Worm (Caenorhabditis elegans) whole organism, L1 larva: ENCODE results near the gene K09A9.6.

ENCODE experiments used
- C04F5.9 ChIP-seq: sonication (generic microtip); optimal IDR thresholded peaks from 2 replicates; lab custom pipeline; 2016; ENCODE audit warnings: missing genetic modification characterization, missing compliant biosample characterization
- C16A3.4 ChIP-seq: fragments of 150-350 bp; optimal IDR thresholded peaks from 2 replicates; lab custom pipeline; 2014; ENCODE audit warnings: missing biosample characterization, missing genetic modification characterization
- C34B4.2 ChIP-seq: sonication (generic microtip); optimal IDR thresholded peaks from 2 replicates; lab custom pipeline; 2017; ENCODE audit warnings: mild to moderate bottlenecking, missing genetic modification characterization, missing compliant biosample characterization
- F16B12.6 ChIP-seq: fragments of 150-350 bp; optimal IDR thresholded peaks from 2 replicates; lab custom pipeline; 2014; ENCODE audit warnings: missing biosample characterization, missing genetic modification characterization
- alr-1 ChIP-seq: fragments of 200-800 bp; sonication (Bioruptor generic); optimal IDR thresholded peaks from 2 replicates; lab custom pipeline; 2018; ENCODE audit warnings: borderline replicate concordance, mild to moderate bottlenecking, missing genetic modification characterization, missing compliant biosample characterization
- aly-2 ChIP-seq: fragments of 150-350 bp; optimal IDR thresholded peaks from 2 replicates; lab custom pipeline; 2014; ENCODE audit warnings: missing biosample characterization, missing genetic modification characterization
- ama-1 ChIP-seq: fragments of 150-350 bp; optimal IDR thresholded peaks from 2 replicates; lab custom pipeline; 2014
- blmp-1 ChIP-seq: fragments of 150-350 bp; optimal IDR thresholded peaks from 2 replicates; lab custom pipeline; 2014; ENCODE audit warnings: missing biosample characterization, missing genetic modification characterization
- ceh-63 ChIP-seq: fragments of 200-800 bp; sonication (Bioruptor generic); optimal IDR thresholded peaks from 2 replicates; lab custom pipeline; 2018; ENCODE audit warnings: mild to moderate bottlenecking, missing genetic modification characterization, missing compliant biosample characterization
- ceh-8 ChIP-seq: fragments of 200-800 bp; sonication (Bioruptor generic); optimal IDR thresholded peaks from 2 replicates; lab custom pipeline; 2018; ENCODE audit warnings: mild to moderate bottlenecking, missing genetic modification characterization, moderate library complexity, missing compliant biosample characterization
- ceh-82 ChIP-seq, 3 experiments: fragments of 150-350 bp in 1 of 3; sonication (generic microtip) in 2 of 3; optimal IDR thresholded peaks; 2 replicates each; lab custom pipeline; 2014 to 2017; ENCODE audit warnings: missing biosample characterization in 3 of 3, missing genetic modification characterization in 3 of 3
- ceh-88 ChIP-seq: fragments of 200-800 bp; sonication (Bioruptor generic); IDR thresholded peaks from 2 replicates; pipeline ENCODE4 v1.3.6; 2022; ENCODE audit warnings: missing genetic modification characterization, missing compliant biosample characterization
- ceh-90 ChIP-seq: sonication (generic microtip); optimal IDR thresholded peaks from 2 replicates; lab custom pipeline; 2016; ENCODE audit warnings: missing genetic modification characterization, missing compliant biosample characterization
- efl-1 ChIP-seq, 4 experiments: fragments of 150-350 bp; optimal IDR thresholded peaks in 3 of 4; peaks in 1 of 4; 1 replicate in 1 of 4; 2 replicates in 3 of 4; lab custom pipeline; 2014; ENCODE audit warnings: missing biosample characterization in 2 of 4, missing genetic modification characterization in 2 of 4, missing genetic modification reagents in 2 of 4
- elt-2 ChIP-seq: sonication (generic microtip); optimal IDR thresholded peaks from 2 replicates; lab custom pipeline; 2016; ENCODE audit warnings: missing genetic modification characterization, mild to moderate bottlenecking, inconsistent platforms, missing compliant biosample characterization, missing genetic modification reagents
- ets-5 ChIP-seq: fragments of 200-800 bp; sonication (Bioruptor generic); IDR thresholded peaks from 2 replicates; pipeline ENCODE4 v1.3.6; 2022; ENCODE audit warnings: missing genetic modification characterization, missing compliant biosample characterization
- fkh-8 ChIP-seq: sonication (generic microtip); optimal IDR thresholded peaks from 2 replicates; lab custom pipeline; 2016; ENCODE audit warnings: mild to moderate bottlenecking, missing genetic modification characterization, missing compliant biosample characterization
- fos-1 ChIP-seq: fragments of 150-350 bp; optimal IDR thresholded peaks from 2 replicates; lab custom pipeline; 2014; ENCODE audit warnings: missing biosample characterization, missing genetic modification characterization
- grh-1 ChIP-seq: fragments of 200-800 bp; sonication (Bioruptor generic); IDR thresholded peaks from 2 replicates; pipeline ENCODE4 v1.3.6; 2022; ENCODE audit warnings: missing genetic modification reagents, missing genetic modification characterization, missing compliant biosample characterization
- hlh-17 ChIP-seq: fragments of 200-800 bp; sonication (Bioruptor generic); optimal IDR thresholded peaks from 2 replicates; lab custom pipeline; 2018; ENCODE audit warnings: missing genetic modification characterization, mild to moderate bottlenecking, missing compliant biosample characterization, moderate library complexity, borderline replicate concordance
- hlh-4 ChIP-seq: sonication (generic microtip); optimal IDR thresholded peaks from 2 replicates; lab custom pipeline; 2016; ENCODE audit warnings: mild to moderate bottlenecking, missing genetic modification characterization, missing compliant biosample characterization
- irx-1 ChIP-seq: sonication (generic microtip); optimal IDR thresholded peaks from 2 replicates; lab custom pipeline; 2016; ENCODE audit warnings: missing genetic modification characterization, missing compliant biosample characterization
- isw-1 ChIP-seq: fragments of 200-800 bp; sonication (Bioruptor generic); IDR thresholded peaks from 2 replicates; pipeline ENCODE4 v1.3.6; 2022; ENCODE audit warnings: missing genetic modification characterization, missing compliant biosample characterization
- jun-1 ChIP-seq: fragments of 150-350 bp; optimal IDR thresholded peaks from 2 replicates; lab custom pipeline; 2014; ENCODE audit warnings: missing biosample characterization, missing genetic modification reagents, missing genetic modification characterization
- mab-9 ChIP-seq: fragments of 200-800 bp; sonication (Bioruptor generic); IDR thresholded peaks from 2 replicates; pipeline ENCODE4 v1.3.6; 2022; ENCODE audit warnings: missing genetic modification reagents, missing genetic modification characterization, missing compliant biosample characterization
- mdl-1 ChIP-seq, 2 experiments: fragments of 150-350 bp; optimal IDR thresholded peaks; 2 replicates each; lab custom pipeline; 2014 to 2017; ENCODE audit warnings: missing biosample characterization in 2 of 2, missing genetic modification characterization in 2 of 2, inconsistent platforms in 1 of 2
- nhr-11 ChIP-seq: fragments of 150-350 bp; optimal IDR thresholded peaks from 2 replicates; lab custom pipeline; 2014; ENCODE audit warnings: missing biosample characterization, missing genetic modification characterization
- nhr-12 ChIP-seq: sonication (generic microtip); optimal IDR thresholded peaks from 2 replicates; lab custom pipeline; 2017; ENCODE audit warnings: missing biosample characterization, missing genetic modification characterization
- nhr-19 ChIP-seq: fragments of 200-800 bp; sonication (Bioruptor generic); conservative IDR thresholded peaks from 2 replicates; pipeline ENCODE4 v1.3.6; 2022; ENCODE audit warnings: missing genetic modification characterization, missing compliant biosample characterization
- nhr-20 ChIP-seq: sonication (generic microtip); optimal IDR thresholded peaks from 2 replicates; lab custom pipeline; 2016; ENCODE audit warnings: mild to moderate bottlenecking, missing genetic modification characterization, missing compliant biosample characterization
- nhr-28 ChIP-seq: fragments of 150-350 bp; optimal IDR thresholded peaks from 2 replicates; lab custom pipeline; 2014; ENCODE audit warnings: missing biosample characterization, missing genetic modification characterization
- nhr-47 ChIP-seq: sonication (generic microtip); optimal IDR thresholded peaks from 2 replicates; lab custom pipeline; 2016; ENCODE audit warnings: mild to moderate bottlenecking, missing genetic modification characterization, moderate library complexity, missing compliant biosample characterization
- nhr-71 ChIP-seq: sonication (generic microtip); optimal IDR thresholded peaks from 2 replicates; lab custom pipeline; 2016; ENCODE audit warnings: mild to moderate bottlenecking, missing genetic modification characterization, moderate library complexity, missing compliant biosample characterization
- nhr-77 ChIP-seq: fragments of 150-350 bp; optimal IDR thresholded peaks from 2 replicates; lab custom pipeline; 2014; ENCODE audit warnings: missing biosample characterization, missing genetic modification characterization
- nhr-85 ChIP-seq: sonication (generic microtip); peaks from one replicate; lab custom pipeline; 2016; ENCODE audit warnings: missing genetic modification characterization, inconsistent platforms, missing compliant biosample characterization
- pag-3 ChIP-seq: sonication (generic microtip); optimal IDR thresholded peaks from 2 replicates; lab custom pipeline; 2017; ENCODE audit warnings: missing genetic modification characterization, mild to moderate bottlenecking, missing compliant biosample characterization, antibody characterized with exemption, borderline replicate concordance; ENCODE audit not compliant: insufficient read depth
- pqm-1 ChIP-seq: sonication (generic microtip); optimal IDR thresholded peaks from 3 replicates; lab custom pipeline; 2017; ENCODE audit warnings: missing biosample characterization, missing genetic modification characterization
- rnt-1 ChIP-seq: sonication (generic microtip); optimal IDR thresholded peaks from 2 replicates; lab custom pipeline; 2016; ENCODE audit warnings: mild to moderate bottlenecking, missing genetic modification characterization, moderate library complexity, missing compliant biosample characterization
- skn-1 ChIP-seq: fragments of 150-350 bp; optimal IDR thresholded peaks from 2 replicates; lab custom pipeline; 2014; ENCODE audit warnings: missing biosample characterization, missing genetic modification characterization
- snpc-4 ChIP-seq: fragments of 150-350 bp; optimal IDR thresholded peaks from 2 replicates; lab custom pipeline; 2014; ENCODE audit warnings: missing biosample characterization, missing genetic modification characterization
- snu-23 ChIP-seq: sonication (generic microtip); optimal IDR thresholded peaks from 2 replicates; lab custom pipeline; 2016; ENCODE audit warnings: missing genetic modification characterization, missing compliant biosample characterization
- sptf-1 ChIP-seq: fragments of 150-350 bp; optimal IDR thresholded peaks from 2 replicates; lab custom pipeline; 2014; ENCODE audit warnings: missing biosample characterization, missing genetic modification characterization
- swsn-7 ChIP-seq: sonication (generic microtip); optimal IDR thresholded peaks from 2 replicates; lab custom pipeline; 2016; ENCODE audit warnings: missing genetic modification characterization, missing compliant biosample characterization
- tlp-1 ChIP-seq: fragments of 150-350 bp; optimal IDR thresholded peaks from 2 replicates; lab custom pipeline; 2014; ENCODE audit warnings: missing biosample characterization, missing genetic modification characterization
- unc-130 ChIP-seq: fragments of 150-350 bp; optimal IDR thresholded peaks from 2 replicates; lab custom pipeline; 2017; ENCODE audit warnings: missing biosample characterization, missing genetic modification characterization, inconsistent platforms
- unc-62 ChIP-seq: fragments of 150-350 bp; optimal IDR thresholded peaks from 2 replicates; lab custom pipeline; 2014; ENCODE audit warnings: missing biosample characterization, missing genetic modification reagents, missing genetic modification characterization
- vab-15 ChIP-seq: sonication (generic microtip); optimal IDR thresholded peaks from 2 replicates; lab custom pipeline; 2017; ENCODE audit warnings: missing genotype, mild to moderate bottlenecking, missing genetic modification characterization, missing compliant biosample characterization
- zag-1 ChIP-seq: fragments of 150-350 bp; optimal IDR thresholded peaks from 2 replicates; lab custom pipeline; 2014; ENCODE audit warnings: missing biosample characterization, missing genetic modification characterization
- zip-4 ChIP-seq: fragments of 200-800 bp; sonication (Bioruptor generic); optimal IDR thresholded peaks from 2 replicates; lab custom pipeline; 2018; ENCODE audit warnings: mild to moderate bottlenecking, missing genetic modification characterization, moderate library complexity, missing compliant biosample characterization
- ztf-4 ChIP-seq: fragments of 150-350 bp; optimal IDR thresholded peaks from 2 replicates; lab custom pipeline; 2014; ENCODE audit warnings: missing biosample characterization, missing genetic modification characterization

K09A9.6 gene

ce11 chrX:15566640-15567039 lies 10.4 kb upstream of the K09A9.6 start (continued):
- TF ChIP-seq nhr-19 (GFP tag; lab: Robert Waterston, UW): no peak; the same call in 1 of the 2 replicates
- TF ChIP-seq F16B12.6: no peak
- TF ChIP-seq skn-1 (tag; lab: Kevin White, UChicago): peak; percentile 23
- TF ChIP-seq fkh-8: peak; percentile 71
- TF ChIP-seq mab-9 (GFP tag; lab: Robert Waterston, UW): no peak
- TF ChIP-seq C34B4.2 (tag; lab: Kevin White, UChicago): no peak
- no peak for TF ChIP-seq C04F5.9 (tag; lab: Kevin White, UChicago)
- no peak for TF ChIP-seq sptf-1 (tag; lab: Kevin White, UChicago)
- peak; percentile 1 to 60 (median 2) for TF ChIP-seq ceh-82 (tag; optimal IDR thresholded peaks at IDR 0.05; lab: Kevin White, UChicago)
- TF ChIP-seq jun-1 (tag; lab: Kevin White, UChicago): no peak
- no peak for TF ChIP-seq unc-62 (GFP tag; lab: Kevin White, UChicago)
- no peak for TF ChIP-seq unc-130 (tag; lab: Kevin White, UChicago)
- no peak for TF ChIP-seq pqm-1
- no peak for TF ChIP-seq zag-1
- no peak for TF ChIP-seq hlh-4
- TF ChIP-seq ceh-88: no peak
- TF ChIP-seq nhr-28 (tag; lab: Kevin White, UChicago): no peak
- TF ChIP-seq nhr-11 (tag; lab: Kevin White, UChicago): no peak
- no peak for TF ChIP-seq efl-1 (optimal IDR thresholded peaks at IDR 0.05; lab: Kevin White, UChicago)
- TF ChIP-seq efl-1 (GFP tag; optimal IDR thresholded peaks at IDR 0.05 in 1 of 2; lab: Kevin White, UChicago): peak in 1 of 2 experiments; percentile 55
- no peak for TF ChIP-seq aly-2 (tag; lab: Kevin White, UChicago)
- TF ChIP-seq vab-15: no peak
- peak; percentile 46 for TF ChIP-seq swsn-7
- no peak for TF ChIP-seq hlh-17 (GFP tag; lab: Kevin White, UChicago)
- TF ChIP-seq blmp-1 (tag; lab: Kevin White, UChicago): no peak
- TF ChIP-seq ets-5 (GFP tag; lab: Robert Waterston, UW): no peak
- TF ChIP-seq pag-3: no peak
- peak; percentile 40 for TF ChIP-seq nhr-71 (tag; lab: Kevin White, UChicago)
- no peak for TF ChIP-seq ama-1 (lab: Kevin White, UChicago)
- TF ChIP-seq nhr-20 (tag; lab: Kevin White, UChicago): no peak
- TF ChIP-seq ceh-8 (GFP tag; lab: Kevin White, UChicago): no peak
- no peak for TF ChIP-seq ceh-90
- no peak for TF ChIP-seq C16A3.4 (tag; lab: Kevin White, UChicago)
- no peak for TF ChIP-seq snpc-4 (tag; lab: Kevin White, UChicago)
- TF ChIP-seq irx-1: no peak
- no peak for TF ChIP-seq grh-1
- TF ChIP-seq isw-1: no peak; the same call in 1 of the 2 replicates
- TF ChIP-seq ceh-63 (GFP tag; lab: Kevin White, UChicago): no peak

- no peak for TF ChIP-seq nhr-11 (tag; lab: Kevin White, UChicago)
- TF ChIP-seq nhr-20 (tag; lab: Kevin White, UChicago): peak; percentile 84
- no peak for TF ChIP-seq hlh-17 (GFP tag; lab: Kevin White, UChicago)
- no peak for TF ChIP-seq tlp-1 (tag; lab: Kevin White, UChicago)
- TF ChIP-seq nhr-85 (tag; lab: Kevin White, UChicago): peak; percentile 91
- TF ChIP-seq snu-23: peak; percentile 86
- no peak for TF ChIP-seq sptf-1 (tag; lab: Kevin White, UChicago)
- peak; percentile 69 for TF ChIP-seq nhr-19 (GFP tag; lab: Robert Waterston, UW)
- peak; percentile 57 for TF ChIP-seq irx-1
- peak; percentile 70 for TF ChIP-seq nhr-47
- peak; percentile 70 for TF ChIP-seq rnt-1 (tag; lab: Kevin White, UChicago)
- TF ChIP-seq alr-1 (tag; lab: Kevin White, UChicago): no peak
- peak in 1 of 2 experiments; percentile 66 for TF ChIP-seq mdl-1 (tag; optimal IDR thresholded peaks at IDR 0.05; lab: Kevin White, UChicago)
- TF ChIP-seq nhr-77 (tag; lab: Kevin White, UChicago): peak; percentile 38
- TF ChIP-seq ztf-4 (tag; lab: Kevin White, UChicago): no peak
- TF ChIP-seq nhr-12 (tag; lab: Kevin White, UChicago): no peak
- peak; percentile 45 for TF ChIP-seq unc-130 (tag; lab: Kevin White, UChicago)
- TF ChIP-seq snpc-4 (tag; lab: Kevin White, UChicago): peak; percentile 58
- TF ChIP-seq fos-1 (tag; lab: Kevin White, UChicago): peak; percentile 56
- peak; percentile 39 for TF ChIP-seq zip-4
- peak; percentile 30 for TF ChIP-seq elt-2 (tag; lab: Kevin White, UChicago)
- TF ChIP-seq aly-2 (tag; lab: Kevin White, UChicago): no peak
- TF ChIP-seq F16B12.6: peak; percentile 1
- TF ChIP-seq blmp-1 (tag; lab: Kevin White, UChicago): peak; percentile 82
- peak; percentile 49 for TF ChIP-seq grh-1
Measured at ce11 chrX:15567986-15568940, 8.8 kb upstream of the K09A9.6 start, which contains the start of gene dyn-1. dyn-1 (plus strand) TSS chrX:15568890.
